Worm (Caenorhabditis elegans) whole organism, L1 larva: ENCODE measurements around the gene tag-123.

Experiments used
- C04F5.9 ChIP-seq: sonication (generic microtip); optimal IDR thresholded peaks from 2 replicates; lab custom pipeline; 2016; ENCODE audit warnings: missing genetic modification characterization, missing compliant biosample characterization
- C34B4.2 ChIP-seq: sonication (generic microtip); optimal IDR thresholded peaks from 2 replicates; lab custom pipeline; 2017; ENCODE audit warnings: mild to moderate bottlenecking, missing genetic modification characterization, missing compliant biosample characterization
- F16B12.6 ChIP-seq: fragments of 150-350 bp; optimal IDR thresholded peaks from 2 replicates; lab custom pipeline; 2014; ENCODE audit warnings: missing biosample characterization, missing genetic modification characterization
- aha-1 ChIP-seq: fragments of 150-350 bp; optimal IDR thresholded peaks from 2 replicates; lab custom pipeline; 2014; ENCODE audit warnings: missing biosample characterization, missing genetic modification characterization
- aly-2 ChIP-seq: fragments of 150-350 bp; optimal IDR thresholded peaks from 2 replicates; lab custom pipeline; 2014; ENCODE audit warnings: missing biosample characterization, missing genetic modification characterization
- blmp-1 ChIP-seq: fragments of 150-350 bp; optimal IDR thresholded peaks from 2 replicates; lab custom pipeline; 2014; ENCODE audit warnings: missing biosample characterization, missing genetic modification characterization
- ceh-88 ChIP-seq: fragments of 200-800 bp; sonication (Bioruptor generic); IDR thresholded peaks from 2 replicates; pipeline ENCODE4 v1.3.6; 2022; ENCODE audit warnings: missing genetic modification characterization, missing compliant biosample characterization
- dsc-1 ChIP-seq: sonication (generic microtip); optimal IDR thresholded peaks from 2 replicates; lab custom pipeline; 2016; ENCODE audit warnings: mild to moderate bottlenecking, missing genetic modification characterization, missing compliant biosample characterization
- efl-3 ChIP-seq: fragments of 200-800 bp; sonication (Bioruptor generic); optimal IDR thresholded peaks from 2 replicates; lab custom pipeline; 2018; ENCODE audit warnings: mild to moderate bottlenecking, missing genetic modification characterization, missing compliant biosample characterization
- elt-3 ChIP-seq, 6 experiments: fragments of 150-350 bp in 1 of 6; sonication (generic microtip); optimal IDR thresholded peaks; 2 replicates each; lab custom pipeline; 2017 to 2018; ENCODE audit warnings: missing biosample characterization in 6 of 6, missing genetic modification characterization in 6 of 6, inconsistent platforms in 1 of 6
- ets-5 ChIP-seq: fragments of 200-800 bp; sonication (Bioruptor generic); IDR thresholded peaks from 2 replicates; pipeline ENCODE4 v1.3.6; 2022; ENCODE audit warnings: missing genetic modification characterization, missing compliant biosample characterization
- fkh-10 ChIP-seq: sonication (generic microtip); optimal IDR thresholded peaks from 2 replicates; lab custom pipeline; 2017; ENCODE audit warnings: missing biosample characterization, missing genetic modification reagents, missing genetic modification characterization
- fkh-4 ChIP-seq: sonication (generic microtip); optimal IDR thresholded peaks from 2 replicates; lab custom pipeline; 2016; ENCODE audit warnings: missing compliant biosample characterization, missing genetic modification characterization, borderline replicate concordance
- fkh-8 ChIP-seq: sonication (generic microtip); optimal IDR thresholded peaks from 2 replicates; lab custom pipeline; 2016; ENCODE audit warnings: mild to moderate bottlenecking, missing genetic modification characterization, missing compliant biosample characterization
- grh-1 ChIP-seq: fragments of 200-800 bp; sonication (Bioruptor generic); IDR thresholded peaks from 2 replicates; pipeline ENCODE4 v1.3.6; 2022; ENCODE audit warnings: missing genetic modification reagents, missing genetic modification characterization, missing compliant biosample characterization
- hlh-17 ChIP-seq: fragments of 200-800 bp; sonication (Bioruptor generic); optimal IDR thresholded peaks from 2 replicates; lab custom pipeline; 2018; ENCODE audit warnings: missing genetic modification characterization, mild to moderate bottlenecking, missing compliant biosample characterization, moderate library complexity, borderline replicate concordance
- hpl-2 ChIP-seq: fragments of 150-350 bp; optimal IDR thresholded peaks from 2 replicates; lab custom pipeline; 2014; ENCODE audit warnings: missing biosample characterization, missing genetic modification reagents, missing genetic modification characterization
- jun-1 ChIP-seq: fragments of 150-350 bp; optimal IDR thresholded peaks from 2 replicates; lab custom pipeline; 2014; ENCODE audit warnings: missing biosample characterization, missing genetic modification reagents, missing genetic modification characterization
- lin-14 ChIP-seq: fragments of 200-800 bp; sonication (Bioruptor generic); optimal IDR thresholded peaks from 2 replicates; lab custom pipeline; 2018; ENCODE audit warnings: mild to moderate bottlenecking, missing genetic modification characterization, moderate library complexity, missing compliant biosample characterization
- lin-39 ChIP-seq: fragments of 150-350 bp; optimal IDR thresholded peaks from 2 replicates; lab custom pipeline; 2014; ENCODE audit warnings: missing biosample characterization, missing genetic modification reagents, missing genetic modification characterization
- lsy-2 ChIP-seq, 2 experiments: fragments of 150-350 bp; optimal IDR thresholded peaks; 2 replicates each; lab custom pipeline; 2014; ENCODE audit warnings: missing biosample characterization in 2 of 2, missing genetic modification characterization in 2 of 2
- mab-9 ChIP-seq: fragments of 200-800 bp; sonication (Bioruptor generic); IDR thresholded peaks from 2 replicates; pipeline ENCODE4 v1.3.6; 2022; ENCODE audit warnings: missing genetic modification reagents, missing genetic modification characterization, missing compliant biosample characterization
- mdl-1 ChIP-seq, 2 experiments: fragments of 150-350 bp; optimal IDR thresholded peaks; 2 replicates each; lab custom pipeline; 2014 to 2017; ENCODE audit warnings: missing biosample characterization in 2 of 2, missing genetic modification characterization in 2 of 2, inconsistent platforms in 1 of 2
- mep-1 ChIP-seq: fragments of 150-350 bp; optimal IDR thresholded peaks from 2 replicates; lab custom pipeline; 2014; ENCODE audit warnings: missing biosample characterization, missing genetic modification characterization
- nhr-11 ChIP-seq: fragments of 150-350 bp; optimal IDR thresholded peaks from 2 replicates; lab custom pipeline; 2014; ENCODE audit warnings: missing biosample characterization, missing genetic modification characterization
- nhr-20 ChIP-seq: sonication (generic microtip); optimal IDR thresholded peaks from 2 replicates; lab custom pipeline; 2016; ENCODE audit warnings: mild to moderate bottlenecking, missing genetic modification characterization, missing compliant biosample characterization
- nhr-84 ChIP-seq: sonication (generic microtip); optimal IDR thresholded peaks from 2 replicates; lab custom pipeline; 2017; ENCODE audit warnings: missing biosample characterization, missing genetic modification characterization
- nhr-85 ChIP-seq: sonication (generic microtip); peaks from one replicate; lab custom pipeline; 2016; ENCODE audit warnings: missing genetic modification characterization, inconsistent platforms, missing compliant biosample characterization
- nhr-90 ChIP-seq: sonication (generic microtip); optimal IDR thresholded peaks from 2 replicates; lab custom pipeline; 2016; ENCODE audit warnings: mild to moderate bottlenecking, missing genetic modification characterization, missing compliant biosample characterization; ENCODE audit not compliant: poor library complexity
- skn-1 ChIP-seq: fragments of 150-350 bp; optimal IDR thresholded peaks from 2 replicates; lab custom pipeline; 2014; ENCODE audit warnings: missing biosample characterization, missing genetic modification characterization
- snpc-4 ChIP-seq: fragments of 150-350 bp; optimal IDR thresholded peaks from 2 replicates; lab custom pipeline; 2014; ENCODE audit warnings: missing biosample characterization, missing genetic modification characterization
- snu-23 ChIP-seq: sonication (generic microtip); optimal IDR thresholded peaks from 2 replicates; lab custom pipeline; 2016; ENCODE audit warnings: missing genetic modification characterization, missing compliant biosample characterization
- sptf-1 ChIP-seq: fragments of 150-350 bp; optimal IDR thresholded peaks from 2 replicates; lab custom pipeline; 2014; ENCODE audit warnings: missing biosample characterization, missing genetic modification characterization
- sup-37 ChIP-seq: fragments of 200-800 bp; sonication (Bioruptor generic); optimal IDR thresholded peaks from 2 replicates; lab custom pipeline; 2018; ENCODE audit warnings: mild to moderate bottlenecking, missing genetic modification characterization, missing compliant biosample characterization
- tbx-2 ChIP-seq: sonication (generic microtip); optimal IDR thresholded peaks from 2 replicates; lab custom pipeline; 2016; ENCODE audit warnings: missing genetic modification characterization, missing compliant biosample characterization
- unc-130 ChIP-seq: fragments of 150-350 bp; optimal IDR thresholded peaks from 2 replicates; lab custom pipeline; 2017; ENCODE audit warnings: missing biosample characterization, missing genetic modification characterization, inconsistent platforms
- unc-30 ChIP-seq: sonication (generic microtip); optimal IDR thresholded peaks from 2 replicates; lab custom pipeline; 2017; ENCODE audit warnings: missing biosample characterization, missing genetic modification characterization
- unc-62 ChIP-seq: fragments of 150-350 bp; optimal IDR thresholded peaks from 2 replicates; lab custom pipeline; 2014; ENCODE audit warnings: missing biosample characterization, missing genetic modification reagents, missing genetic modification characterization
- vab-15 ChIP-seq: sonication (generic microtip); optimal IDR thresholded peaks from 2 replicates; lab custom pipeline; 2017; ENCODE audit warnings: missing genotype, mild to moderate bottlenecking, missing genetic modification characterization, missing compliant biosample characterization
- zag-1 ChIP-seq: fragments of 150-350 bp; optimal IDR thresholded peaks from 2 replicates; lab custom pipeline; 2014; ENCODE audit warnings: missing biosample characterization, missing genetic modification characterization
- ztf-11 ChIP-seq, 2 experiments: sonication (generic microtip); optimal IDR thresholded peaks; 2 replicates each; lab custom pipeline; 2016 to 2017; ENCODE audit warnings: missing genetic modification characterization in 2 of 2, missing biosample characterization in 1 of 2, missing compliant biosample characterization in 1 of 2
- ztf-4 ChIP-seq: fragments of 150-350 bp; optimal IDR thresholded peaks from 2 replicates; lab custom pipeline; 2014; ENCODE audit warnings: missing biosample characterization, missing genetic modification characterization

Gene tag-123

ce11 chrX:8394279-8394678, 27.6 kb downstream of the tag-123 start:
- no peak for TF ChIP-seq fkh-8 (tag; lab: Kevin White, UChicago)
- no peak for TF ChIP-seq snu-23 (GFP tag; lab: Kevin White, UChicago)
- TF ChIP-seq grh-1 (GFP tag; lab: Robert Waterston, UW), result no peak
- peak; percentile 61 for TF ChIP-seq tbx-2
- peak in 1 of 2 experiments; percentile 68 for TF ChIP-seq ztf-11 (tag; optimal IDR thresholded peaks at IDR 0.05; lab: Kevin White, UChicago)
- no peak for TF ChIP-seq ztf-4 (tag; lab: Kevin White, UChicago)
- TF ChIP-seq unc-130 (tag; lab: Kevin White, UChicago), result no peak
- peak; percentile 10 for TF ChIP-seq blmp-1 (tag; lab: Kevin White, UChicago)
- no peak for TF ChIP-seq sup-37 (GFP tag; lab: Kevin White, UChicago)
- no peak for TF ChIP-seq lin-14
- TF ChIP-seq mdl-1 (tag; optimal IDR thresholded peaks at IDR 0.05; lab: Kevin White, UChicago), result no peak
- TF ChIP-seq nhr-85 (tag; lab: Kevin White, UChicago), result no peak
- TF ChIP-seq sptf-1 (tag; lab: Kevin White, UChicago), result no peak
- no peak for TF ChIP-seq hlh-17 (GFP tag; lab: Kevin White, UChicago)
- no peak for TF ChIP-seq unc-30 (tag; lab: Kevin White, UChicago)
- TF ChIP-seq ets-5 (GFP tag; lab: Robert Waterston, UW), result no peak

DNA sequence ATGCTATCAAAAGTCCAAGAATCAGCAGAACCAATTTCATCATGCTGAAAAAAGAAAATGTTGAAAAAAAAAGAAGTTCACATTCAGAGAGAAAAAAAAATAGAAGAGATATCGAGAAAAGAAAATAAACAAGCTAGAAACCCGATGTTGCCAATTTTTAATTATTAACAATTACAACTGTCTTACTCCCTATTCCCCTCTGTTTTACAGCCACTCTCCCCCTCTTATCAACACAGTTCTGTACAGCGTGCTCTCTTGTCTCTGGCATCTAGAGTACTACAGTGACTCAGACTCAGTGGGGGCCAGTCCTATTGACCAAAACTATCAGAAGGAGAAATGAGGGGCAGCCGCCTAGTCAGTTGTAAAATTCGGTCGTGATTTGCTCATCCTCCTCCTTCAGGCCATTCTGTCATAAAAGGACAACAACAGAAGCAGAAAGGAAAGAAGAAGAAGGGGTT, 29.3 kb downstream of the tag-123 start, which contains the start of gene wrk-1:
TSS of gene wrk-1 (minus strand) at position 51 of the 458 bp plus-strand sequence.
- TF ChIP-seq dsc-1 (no peak), ceh-88 (GFP tag; lab: Robert Waterston, UW) (no peak), ets-5 (GFP tag; lab: Robert Waterston, UW) (0 out of 2 replicates have a peak, but pooled peaks have one; percentile 20), lin-39 (no peak), nhr-84 (tag; lab: Kevin White, UChicago) (no peak)

ce11 chrX:8391505-8391904, 30.4 kb downstream of the tag-123 start:
- TF ChIP-seq mep-1 (no peak), ceh-88 (GFP tag; lab: Robert Waterston, UW) (no peak), efl-3 (GFP tag; lab: Kevin White, UChicago) (no peak), C04F5.9 (no peak), F16B12.6 (tag; lab: Kevin White, UChicago) (no peak), lsy-2 (tag; optimal IDR thresholded peaks at IDR 0.05; lab: Kevin White, UChicago) (no peak), vab-15 (tag; lab: Kevin White, UChicago) (no peak), nhr-20 (tag; lab: Kevin White, UChicago) (no peak), unc-130 (tag; lab: Kevin White, UChicago) (no peak), nhr-11 (tag; lab: Kevin White, UChicago) (no peak), aha-1 (tag; lab: Kevin White, UChicago) (no peak)

ce11 chrX:8390508-8390907, 31.3 kb downstream of the tag-123 start:
- TF ChIP-seq lin-14 (peak; percentile 8), snpc-4 (no peak)
- TF ChIP-seq, all 84 proteins: peak for 1

DNA sequence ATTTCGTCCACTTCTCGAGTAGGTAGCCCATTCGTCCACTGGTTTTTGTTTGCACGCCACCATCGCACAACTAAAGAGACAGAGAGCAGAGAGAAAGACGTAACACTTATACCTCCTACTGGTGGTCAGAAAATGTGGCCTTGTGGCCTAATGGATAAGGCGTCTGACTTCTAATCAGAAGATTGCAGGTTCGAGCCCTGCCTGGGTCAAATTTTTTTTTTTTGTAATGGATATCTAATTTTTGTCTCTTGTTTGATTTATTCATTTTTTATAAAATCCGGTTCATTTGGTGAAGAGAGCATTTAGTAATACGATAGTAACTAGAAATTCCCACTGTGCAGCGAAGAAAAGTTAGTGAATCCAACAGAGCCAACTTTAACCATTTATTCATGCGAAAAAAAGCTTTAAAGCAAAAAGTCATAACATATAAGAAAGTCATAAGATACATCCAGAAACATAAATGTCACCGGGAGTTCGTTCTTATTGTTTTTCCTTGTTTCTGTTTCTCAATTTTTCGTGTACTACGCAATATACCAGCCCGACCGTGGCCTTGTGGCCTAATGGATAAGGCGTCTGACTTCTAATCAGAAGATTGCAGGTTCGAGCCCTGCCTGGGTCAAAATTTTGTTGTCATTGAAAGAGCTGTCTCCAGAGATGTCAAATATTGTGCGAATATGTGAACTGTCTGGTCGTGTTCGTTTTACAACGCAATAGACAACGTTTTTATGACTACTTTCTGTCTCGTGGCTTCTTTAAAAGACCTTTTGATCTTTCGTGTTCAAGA, 35.6 kb downstream of the tag-123 start:
- TF ChIP-seq zag-1, result no peak
- TF ChIP-seq fkh-10, result no peak
- TF ChIP-seq snpc-4, result no peak
- TF ChIP-seq nhr-90 (tag; lab: Kevin White, UChicago), result peak; percentile 59
- peak; percentile 37 for TF ChIP-seq jun-1
- TF ChIP-seq ztf-4 (tag; lab: Kevin White, UChicago), result no peak
- no peak for TF ChIP-seq aly-2 (tag; lab: Kevin White, UChicago)
- 0 out of 2 replicates have a peak, but pooled peaks have one; percentile 13 for TF ChIP-seq mab-9 (GFP tag; lab: Robert Waterston, UW)
- TF ChIP-seq elt-3 (tag; optimal IDR thresholded peaks at IDR 0.05; lab: Kevin White, UChicago), result no peak
- no peak for TF ChIP-seq unc-130 (tag; lab: Kevin White, UChicago)
- no peak for TF ChIP-seq unc-62 (GFP tag; lab: Kevin White, UChicago)
- no peak for TF ChIP-seq F16B12.6 (tag; lab: Kevin White, UChicago)
- TF ChIP-seq sptf-1 (tag; lab: Kevin White, UChicago), result no peak
- TF ChIP-seq ets-5 (GFP tag; lab: Robert Waterston, UW), result no peak
- TF ChIP-seq fkh-4, result no peak
- TF ChIP-seq grh-1 (GFP tag; lab: Robert Waterston, UW), result no peak
- peak; percentile 47 for TF ChIP-seq skn-1 (tag; lab: Kevin White, UChicago)
- no peak for TF ChIP-seq hlh-17 (GFP tag; lab: Kevin White, UChicago)
- peak; percentile 18 for TF ChIP-seq blmp-1 (tag; lab: Kevin White, UChicago)
- TF ChIP-seq hpl-2, result no peak
- no peak for TF ChIP-seq C34B4.2 (tag; lab: Kevin White, UChicago)
- no peak for TF ChIP-seq fkh-8 (tag; lab: Kevin White, UChicago)
- TF ChIP-seq tbx-2, result peak; percentile 59
